Fruit fly (Drosophila melanogaster): ENCODE data around the gene Neto.

DNA sequence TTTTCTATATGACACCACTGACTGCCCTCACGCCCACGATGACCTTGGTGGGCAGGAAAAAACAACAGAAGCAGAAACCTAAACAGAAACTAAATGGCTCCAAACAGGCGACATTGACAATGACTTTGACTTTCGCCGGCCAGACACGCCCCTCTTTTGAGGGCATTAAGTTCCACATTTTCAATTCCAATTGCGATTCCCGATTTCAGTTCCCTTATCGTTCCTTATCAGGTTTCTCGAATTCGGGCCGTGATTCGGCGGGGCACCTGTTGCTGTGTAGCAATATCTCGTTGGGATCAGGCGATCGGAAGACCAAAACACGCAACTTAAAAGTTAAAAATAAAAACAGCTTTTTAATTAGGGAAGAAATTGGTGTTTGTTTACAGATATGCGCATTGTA is 38.0 kb upstream of the Neto start:
- TF ChIP-seq dsf (GFP tag; optimal IDR thresholded peaks at IDR 0.05; ENCODE audit: borderline replicate concordance) (no peak), OdsH (GFP tag; optimal IDR thresholded peaks at IDR 0.05) (no peak)
